Worm (Caenorhabditis elegans) whole organism, L4 larva: Measurements from ENCODE around the gene gpa-12.
A peak's percentile ranks its signal among the peaks of the same experiment; 100 is the strongest.

Experiments
- F10B5.3 ChIP-seq: sonication (generic microtip); optimal IDR thresholded peaks from 2 replicates; lab custom pipeline; 2016; ENCODE audit warnings: mild to moderate bottlenecking, missing genetic modification characterization, missing compliant biosample characterization
- T20F7.1 ChIP-seq: fragments of 200-800 bp; sonication (Bioruptor generic); optimal IDR thresholded peaks from 2 replicates; lab custom pipeline; 2018; ENCODE audit warnings: mild to moderate bottlenecking, missing genetic modification characterization, missing compliant biosample characterization
- aha-1 ChIP-seq: fragments of 150-350 bp; peaks from one replicate; lab custom pipeline; 2014; ENCODE audit warnings: missing biosample characterization, missing genetic modification characterization
- ceh-20 ChIP-seq: fragments of 200-800 bp; sonication (Bioruptor generic); IDR thresholded peaks from 2 replicates; pipeline ENCODE4 v1.3.6; 2022; ENCODE audit warnings: missing genetic modification reagents, missing genetic modification characterization, missing compliant biosample characterization
- ceh-32 ChIP-seq: sonication (generic microtip); optimal IDR thresholded peaks from 2 replicates; lab custom pipeline; 2016; ENCODE audit warnings: mild to moderate bottlenecking, missing genetic modification characterization, missing compliant biosample characterization; ENCODE audit not compliant: poor library complexity
- daf-19 ChIP-seq: fragments of 200-800 bp; sonication (Bioruptor generic); conservative IDR thresholded peaks from 2 replicates; pipeline ENCODE4 v1.3.6; 2022; ENCODE audit warnings: missing genetic modification characterization, missing compliant biosample characterization
- daf-8 ChIP-seq: fragments of 200-800 bp; sonication (Bioruptor generic); IDR thresholded peaks from 2 replicates; pipeline ENCODE4 v1.3.6; 2022; ENCODE audit warnings: missing genetic modification characterization, missing compliant biosample characterization
- duxl-1 ChIP-seq: sonication (generic microtip); optimal IDR thresholded peaks from 2 replicates; lab custom pipeline; 2016; ENCODE audit warnings: mild to moderate bottlenecking, missing genetic modification characterization, moderate library complexity, missing compliant biosample characterization; ENCODE audit not compliant: poor library complexity
- egl-27 ChIP-seq: sonication (generic microtip); optimal IDR thresholded peaks from 3 replicates; lab custom pipeline; 2017; ENCODE audit warnings: missing biosample characterization, missing genetic modification reagents, missing genetic modification characterization
- hlh-11 ChIP-seq: fragments of 200-800 bp; sonication (Bioruptor generic); optimal IDR thresholded peaks from 2 replicates; lab custom pipeline; 2018; ENCODE audit warnings: mild to moderate bottlenecking, missing genetic modification characterization, missing compliant biosample characterization
- hlh-30 ChIP-seq: sonication (generic microtip); optimal IDR thresholded peaks from 2 replicates; lab custom pipeline; 2017; ENCODE audit warnings: antibody characterized with exemption, mild to moderate bottlenecking, missing genetic modification characterization, missing compliant biosample characterization; ENCODE audit not compliant: insufficient read depth
- hmg-1.1 ChIP-seq: fragments of 200-800 bp; sonication (Bioruptor generic); IDR thresholded peaks from 2 replicates; pipeline ENCODE4 v1.3.6; 2022; ENCODE audit warnings: missing genetic modification reagents, missing genetic modification characterization, missing compliant biosample characterization
- jun-1 ChIP-seq: fragments of 150-350 bp; optimal IDR thresholded peaks from 2 replicates; lab custom pipeline; 2014; ENCODE audit warnings: missing biosample characterization, missing genetic modification reagents, missing genetic modification characterization
- lim-7 ChIP-seq: fragments of 200-800 bp; sonication (Bioruptor generic); IDR thresholded peaks from 2 replicates; pipeline ENCODE4 v1.3.6; 2022; ENCODE audit warnings: missing genetic modification characterization, missing compliant biosample characterization
- lin-13 ChIP-seq: fragments of 150-350 bp; optimal IDR thresholded peaks from 2 replicates; lab custom pipeline; 2014; ENCODE audit warnings: missing biosample characterization, missing genetic modification reagents, missing genetic modification characterization
- lin-29 ChIP-seq: fragments of 200-800 bp; sonication (Bioruptor generic); IDR thresholded peaks from 2 replicates; pipeline ENCODE4 v1.3.6; 2022; ENCODE audit warnings: missing genetic modification reagents, missing genetic modification characterization, missing compliant biosample characterization
- mxl-3 ChIP-seq: fragments of 200-800 bp; sonication (Bioruptor generic); optimal IDR thresholded peaks from 2 replicates; lab custom pipeline; 2018; ENCODE audit warnings: mild to moderate bottlenecking, missing genetic modification characterization, missing compliant biosample characterization
- nhr-10 ChIP-seq: fragments of 150-350 bp; optimal IDR thresholded peaks from 2 replicates; lab custom pipeline; 2014; ENCODE audit warnings: missing biosample characterization, missing genetic modification characterization
- nhr-11 ChIP-seq: fragments of 150-350 bp; optimal IDR thresholded peaks from 2 replicates; lab custom pipeline; 2014; ENCODE audit warnings: missing biosample characterization, missing genetic modification characterization
- nhr-25 ChIP-seq: sonication (generic microtip); optimal IDR thresholded peaks from 2 replicates; lab custom pipeline; 2017; ENCODE audit warnings: missing genetic modification characterization, mild to moderate bottlenecking, missing compliant biosample characterization, antibody characterized with exemption, moderate library complexity, borderline replicate concordance; ENCODE audit not compliant: insufficient read depth
- nhr-28 ChIP-seq: fragments of 150-350 bp; optimal IDR thresholded peaks from 2 replicates; lab custom pipeline; 2014; ENCODE audit warnings: missing biosample characterization, missing genetic modification characterization
- nhr-77 ChIP-seq: fragments of 150-350 bp; optimal IDR thresholded peaks from 2 replicates; lab custom pipeline; 2014; ENCODE audit warnings: missing biosample characterization, missing genetic modification characterization
- saeg-2 ChIP-seq: fragments of 200-800 bp; sonication (Bioruptor generic); IDR thresholded peaks from 2 replicates; pipeline ENCODE4 v1.3.6; 2022; ENCODE audit warnings: missing genetic modification reagents, missing genetic modification characterization, missing compliant biosample characterization
- sdz-12 ChIP-seq: fragments of 200-800 bp; sonication (Bioruptor generic); optimal IDR thresholded peaks from 2 replicates; lab custom pipeline; 2018; ENCODE audit warnings: mild to moderate bottlenecking, missing genetic modification characterization, missing compliant biosample characterization
- spr-1 ChIP-seq: sonication (generic microtip); optimal IDR thresholded peaks from 2 replicates; lab custom pipeline; 2016; ENCODE audit warnings: mild to moderate bottlenecking, missing genetic modification characterization, missing compliant biosample characterization
- unc-62 ChIP-seq, 3 experiments: fragments of 150-350 bp in 1 of 3; sonication (generic microtip); optimal IDR thresholded peaks in 2 of 3; peaks in 1 of 3; 1 replicate in 1 of 3; 2 replicates in 2 of 3; lab custom pipeline; 2014 to 2017; ENCODE audit warnings: missing biosample characterization in 3 of 3, missing genetic modification characterization in 3 of 3, missing genetic modification reagents in 3 of 3, missing genotype in 1 of 3
- vab-7 ChIP-seq: fragments of 200-800 bp; sonication (Bioruptor generic); IDR thresholded peaks from 2 replicates; pipeline ENCODE4 v1.3.6; 2022; ENCODE audit warnings: missing genetic modification reagents, missing genetic modification characterization, missing compliant biosample characterization
- zfp-3 ChIP-seq: fragments of 200-800 bp; sonication (Bioruptor generic); conservative IDR thresholded peaks from 2 replicates; pipeline ENCODE4 v1.3.6; 2022; ENCODE audit warnings: missing genetic modification reagents, missing genetic modification characterization, missing compliant biosample characterization
- zip-11 ChIP-seq: fragments of 200-800 bp; sonication (Bioruptor generic); IDR thresholded peaks from 2 replicates; pipeline ENCODE4 v1.3.6; 2022; ENCODE audit warnings: missing genetic modification characterization, missing compliant biosample characterization

Gene gpa-12

DNA sequence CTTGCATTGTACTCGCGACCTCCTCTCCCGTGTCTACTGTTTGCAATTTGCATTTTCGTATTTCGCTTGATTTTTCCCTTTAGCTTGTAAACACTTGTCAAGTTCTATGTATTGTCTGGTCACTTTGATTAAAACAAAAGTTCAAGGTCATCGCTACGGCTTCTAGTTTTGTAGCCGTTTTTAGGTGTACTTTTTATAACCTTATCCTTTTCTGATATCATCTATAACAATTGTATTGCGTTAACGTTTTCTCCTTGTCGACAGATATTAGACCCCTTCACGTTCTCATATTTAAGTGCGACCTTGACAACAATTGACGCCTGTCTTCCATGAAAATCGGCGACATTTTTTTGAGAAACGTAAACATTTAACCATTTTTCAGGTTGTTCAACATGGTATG, 3.3 kb downstream of the gpa-12 start:
- TF ChIP-seq nhr-25 (peak; percentile 76), unc-62 (GFP tag; optimal IDR thresholded peaks at IDR 0.05 in 1 of 2; lab: Kevin White, UChicago) (peak in 1 of 2 experiments; percentile 73), unc-62 (tag; optimal IDR thresholded peaks at IDR 0.05; lab: Kevin White, UChicago) (no peak), nhr-28 (tag; lab: Kevin White, UChicago) (peak; percentile 53), nhr-11 (no peak), vab-7 (GFP tag; lab: Robert Waterston, UW) (no peak), ceh-20 (no peak), lim-7 (GFP tag; lab: Robert Waterston, UW) (no peak)

DNA sequence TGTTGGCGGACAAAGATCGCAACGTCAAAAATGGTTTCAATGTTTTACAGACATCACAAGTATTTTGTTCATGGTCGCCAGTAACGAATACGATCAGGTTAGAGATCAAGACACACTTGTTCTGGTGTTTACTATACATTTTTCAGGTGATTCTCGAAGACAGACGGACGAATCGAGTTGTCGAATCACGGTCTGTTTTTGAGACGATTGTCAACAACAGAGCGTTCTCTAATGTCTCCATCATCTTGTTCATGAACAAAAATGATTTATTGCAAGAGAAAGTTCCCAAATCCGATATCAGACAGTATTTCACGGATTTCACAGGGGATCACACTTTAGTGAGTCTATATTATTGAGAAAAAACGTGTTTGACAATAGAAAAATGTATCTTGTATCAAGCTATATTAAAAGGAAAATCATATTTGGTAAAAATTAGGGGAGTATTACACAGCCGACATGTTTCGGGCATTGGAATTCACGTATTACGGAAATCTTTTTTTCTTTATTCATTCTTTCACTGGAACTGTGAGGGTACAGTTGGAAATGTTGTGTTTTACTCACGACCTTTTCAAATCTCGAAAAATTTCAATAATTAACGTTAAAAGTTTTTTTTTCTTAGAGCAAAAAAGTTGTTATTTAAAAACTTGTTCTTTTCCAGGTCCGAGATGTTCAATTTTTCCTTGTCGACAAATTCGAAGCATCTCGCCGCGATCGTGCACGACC, 4.9 kb downstream of the gpa-12 start:
- TF ChIP-seq mxl-3 (GFP tag; lab: Kevin White, UChicago) (peak; percentile 11), spr-1 (tag; lab: Kevin White, UChicago) (no peak), jun-1 (tag; lab: Kevin White, UChicago) (no peak), unc-62 (GFP tag; optimal IDR thresholded peaks at IDR 0.05 in 1 of 2; lab: Kevin White, UChicago) (peak in 1 of 2 experiments; percentile 94), unc-62 (tag; optimal IDR thresholded peaks at IDR 0.05; lab: Kevin White, UChicago) (no peak), ceh-32 (tag; lab: Kevin White, UChicago) (no peak), hmg-1.1 (no peak), hlh-11 (tag; lab: Kevin White, UChicago) (peak; percentile 28)

DNA sequence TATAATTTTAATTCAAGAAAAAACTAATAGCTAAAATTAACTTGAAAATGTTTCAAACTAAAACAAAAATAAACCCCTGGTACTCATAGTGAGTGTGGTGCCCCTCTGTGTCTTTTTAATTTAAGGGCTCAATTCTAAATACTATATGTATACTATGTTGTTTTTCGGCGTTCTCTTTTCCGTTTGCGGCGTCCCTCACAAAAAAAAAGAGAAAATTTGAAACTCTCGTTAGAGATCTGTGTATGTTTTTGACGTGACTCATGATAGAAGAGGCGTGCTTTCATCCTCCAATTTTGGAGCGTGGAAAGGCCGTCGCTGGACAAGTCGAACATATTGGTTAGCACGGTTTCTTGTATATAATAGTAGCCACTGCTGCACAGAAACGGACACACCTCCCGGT, 8.1 kb downstream of the gpa-12 start, which contains the start of gene pes-8:
Gene pes-8 (plus strand): TSS at position 301 of the 400 bp plus-strand sequence.
- peak; percentile 75 for TF ChIP-seq aha-1 (tag; lab: Kevin White, UChicago)
- TF ChIP-seq zfp-3 (GFP tag; lab: Robert Waterston, UW) = no peak
- no peak for TF ChIP-seq daf-8
- no peak for TF ChIP-seq lin-29
- TF ChIP-seq hlh-30 (tag; lab: Kevin White, UChicago) = no peak
- TF ChIP-seq daf-19 (GFP tag; lab: Robert Waterston, UW) = no peak
- TF ChIP-seq T20F7.1 (GFP tag; lab: Kevin White, UChicago) = no peak
- no peak for TF ChIP-seq saeg-2 (GFP tag; lab: Robert Waterston, UW)

ce11 chrX:9255993-9256392, 12.6 kb downstream of the gpa-12 start:
- TF ChIP-seq lin-13 (GFP tag; lab: Kevin White, UChicago) (no peak), unc-62 (GFP tag; optimal IDR thresholded peaks at IDR 0.05 in 1 of 2; lab: Kevin White, UChicago) (peak in 1 of 2 experiments; percentile 59), unc-62 (tag; optimal IDR thresholded peaks at IDR 0.05; lab: Kevin White, UChicago) (no peak), F10B5.3 (tag; lab: Kevin White, UChicago) (peak; percentile 64)

DNA sequence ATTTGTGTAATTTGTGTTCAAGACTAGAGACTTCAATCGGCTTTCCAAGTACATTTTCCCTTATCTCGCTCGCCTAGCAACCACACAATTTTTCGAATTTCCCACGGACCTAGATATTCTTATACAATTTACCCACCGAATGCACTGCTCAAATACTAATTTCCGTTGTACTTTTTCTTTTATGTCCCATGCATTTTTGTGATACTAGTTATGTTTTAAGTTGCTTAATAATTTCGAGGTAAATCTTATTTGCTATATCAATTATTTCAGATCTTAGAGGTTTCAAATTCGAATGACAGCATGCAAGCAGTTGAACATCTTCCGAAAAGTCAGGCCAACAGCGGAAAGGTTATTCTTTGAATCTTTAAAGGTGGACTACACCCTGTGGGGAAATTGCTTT, 16.2 kb downstream of the gpa-12 start, which contains the start of gene F18G5.1:
Gene F18G5.1 (plus strand): TSS at position 301 of the 400 bp plus-strand sequence.
- TF ChIP-seq nhr-10 (tag; lab: Kevin White, UChicago) = no peak
- no peak for TF ChIP-seq zip-11
- TF ChIP-seq nhr-77 = no peak
- no peak for TF ChIP-seq saeg-2 (GFP tag; lab: Robert Waterston, UW)
- no peak for TF ChIP-seq daf-8
- TF ChIP-seq duxl-1 (tag; lab: Kevin White, UChicago) = no peak
- no peak for TF ChIP-seq egl-27 (tag; lab: Kevin White, UChicago)
- no peak for TF ChIP-seq sdz-12 (GFP tag; lab: Kevin White, UChicago)
- TF ChIP-seq, all 104 proteins: peak for 0
